Worm (Caenorhabditis elegans) whole organism, early embryonic: ENCODE measurements around the gene F42E8.1.

Experiments
- B0310.2 ChIP-seq: sonication (generic microtip); optimal IDR thresholded peaks from 2 replicates; lab custom pipeline; 2016; ENCODE audit warnings: mild to moderate bottlenecking, missing genetic modification characterization, missing compliant biosample characterization
- ama-1 ChIP-seq: fragments of 150-350 bp; optimal IDR thresholded peaks from 2 replicates; lab custom pipeline; 2014
- ceh-13 ChIP-seq: fragments of 200-800 bp; sonication (Bioruptor generic); optimal IDR thresholded peaks from 2 replicates; lab custom pipeline; 2018; ENCODE audit warnings: mild to moderate bottlenecking, missing genetic modification characterization, missing compliant biosample characterization
- flt-1 ChIP-seq: fragments of 200-800 bp; sonication (Bioruptor generic); IDR thresholded peaks from 2 replicates; pipeline ENCODE4 v1.3.6; 2022; ENCODE audit warnings: missing genetic modification characterization, missing compliant biosample characterization
- hmbx-1 ChIP-seq: sonication (generic microtip); optimal IDR thresholded peaks from 2 replicates; lab custom pipeline; 2016; ENCODE audit warnings: mild to moderate bottlenecking, missing genetic modification characterization, missing compliant biosample characterization
- hnd-1 ChIP-seq: sonication (generic microtip); optimal IDR thresholded peaks from 2 replicates; lab custom pipeline; 2016; ENCODE audit warnings: missing genetic modification characterization, missing compliant biosample characterization
- pes-1 ChIP-seq: fragments of 200-800 bp; sonication (Bioruptor generic); IDR thresholded peaks from 2 replicates; pipeline ENCODE4 v1.3.6; 2022; ENCODE audit warnings: missing genetic modification reagents, missing genetic modification characterization, missing compliant biosample characterization
- sea-1 ChIP-seq: fragments of 200-800 bp; sonication (Bioruptor generic); conservative IDR thresholded peaks from 2 replicates; pipeline ENCODE4 v1.3.6; 2022; ENCODE audit warnings: missing genetic modification characterization, missing compliant biosample characterization
- tbx-11 ChIP-seq: fragments of 200-800 bp; sonication (Bioruptor generic); IDR thresholded peaks from 2 replicates; pipeline ENCODE4 v1.3.6; 2022; ENCODE audit warnings: missing genetic modification characterization, missing compliant biosample characterization
- tbx-37 ChIP-seq: fragments of 200-800 bp; sonication (Bioruptor generic); conservative IDR thresholded peaks from 2 replicates; pipeline ENCODE4 v1.3.6; 2022; ENCODE audit warnings: missing genetic modification reagents, missing genetic modification characterization, missing compliant biosample characterization
- tra-4 ChIP-seq: sonication (generic microtip); optimal IDR thresholded peaks from 2 replicates; lab custom pipeline; 2017; ENCODE audit warnings: missing genetic modification characterization, missing compliant biosample characterization

- TF ChIP-seq ama-1 (lab: Kevin White, UChicago) (no peak), hmbx-1 (tag; lab: Kevin White, UChicago) (no peak), tbx-11 (GFP tag; lab: Robert Waterston, UW) (no peak), hnd-1 (tag; lab: Kevin White, UChicago) (no peak), flt-1 (GFP tag; lab: Robert Waterston, UW) (no peak), tbx-37 (GFP tag; lab: Robert Waterston, UW) (no peak), tra-4 (no peak), sea-1 (no peak), pes-1 (GFP tag; lab: Robert Waterston, UW) (no peak), B0310.2 (tag; lab: Kevin White, UChicago) (no peak), ceh-13 (GFP tag; lab: Kevin White, UChicago) (no peak)
Observed at ce11 chrV:13028871-13029270, 33.1 kb upstream of the F42E8.1 start.
